Fruit fly (Drosophila melanogaster) whole organism, wandering third instar larva: Measurements from ENCODE around the gene CG32079.

ENCODE experiments used
- Abd-B ChIP-seq: fragments of >200 bp; optimal IDR thresholded peaks from 2 replicates; lab custom pipeline; 2017; ENCODE audit warnings: missing biosample characterization, missing genetic modification characterization
- CG32264 ChIP-seq: fragments of 200-800 bp; sonication (Bioruptor generic); optimal IDR thresholded peaks from 2 replicates; lab custom pipeline; 2016; ENCODE audit warnings: missing biosample characterization, missing genetic modification characterization
- CG9705 ChIP-seq: fragments of 200-800 bp; sonication (Bioruptor generic); optimal IDR thresholded peaks from 2 replicates; lab custom pipeline; 2018; ENCODE audit warnings: missing biosample characterization, mild to moderate bottlenecking, missing genetic modification characterization
- Dfd ChIP-seq: fragments of >200 bp; optimal IDR thresholded peaks from 2 replicates; lab custom pipeline; 2017; ENCODE audit warnings: missing biosample characterization, missing genetic modification characterization
- Dif ChIP-seq: fragments of 200-275, 200-300 bp; sonication (Bioruptor generic); optimal IDR thresholded peaks from 2 replicates; lab custom pipeline; 2018; ENCODE audit warnings: missing biosample characterization, missing genetic modification characterization; ENCODE audit not compliant: partially characterized antibody
- GATAd ChIP-seq: sonication (Bioruptor generic); optimal IDR thresholded peaks from 2 replicates; lab custom pipeline; 2016; ENCODE audit warnings: missing biosample characterization, missing genetic modification characterization
- Hr83 ChIP-seq: fragments of 200-300 bp; sonication (Bioruptor generic); optimal IDR thresholded peaks from 2 replicates; lab custom pipeline; 2016; ENCODE audit warnings: missing biosample characterization, mild to moderate bottlenecking, missing genetic modification characterization, moderate library complexity; ENCODE audit not compliant: poor library complexity, severe bottlenecking
- Jra ChIP-seq: sonication (Bioruptor generic); optimal IDR thresholded peaks from 2 replicates; lab custom pipeline; 2016; ENCODE audit warnings: missing biosample characterization, missing genetic modification characterization
- Mio ChIP-seq: sonication (Bioruptor generic); optimal IDR thresholded peaks from 2 replicates; lab custom pipeline; 2016; ENCODE audit warnings: missing biosample characterization, missing genetic modification characterization
- Myc ChIP-seq: fragments of >200 bp; optimal IDR thresholded peaks from 2 replicates; lab custom pipeline; 2017
- N ChIP-seq: fragments of >200 bp; optimal IDR thresholded peaks from 2 replicates; lab custom pipeline; 2018; ENCODE audit warnings: missing biosample characterization, missing external identifiers, missing genetic modification characterization
- Rel ChIP-seq, 2 experiments: fragments of 200-800 bp; sonication (Bioruptor generic) in 1 of 2; optimal IDR thresholded peaks; 2 replicates in 1 of 2; 3 replicates in 1 of 2; lab custom pipeline; 2016 to 2019; ENCODE audit warnings: mild to moderate bottlenecking in 2 of 2, missing biosample characterization in 2 of 2, missing genetic modification characterization in 2 of 2, moderate library complexity in 1 of 2
- Sp1 ChIP-seq: fragments of 200-800 bp; sonication (Bioruptor generic); optimal IDR thresholded peaks from 3 replicates; lab custom pipeline; 2019; ENCODE audit warnings: missing biosample characterization, mild to moderate bottlenecking, missing genetic modification characterization, moderate library complexity
- Vsx2 ChIP-seq: fragments of 200-300, 225-300 bp; sonication (Bioruptor generic); optimal IDR thresholded peaks from 2 replicates; lab custom pipeline; 2018; ENCODE audit warnings: missing biosample characterization, missing genetic modification characterization; ENCODE audit not compliant: partially characterized antibody
- br ChIP-seq: fragments of 200-800 bp; sonication (Bioruptor generic); optimal IDR thresholded peaks from 2 replicates; lab custom pipeline; 2016; ENCODE audit warnings: missing biosample characterization, missing genetic modification characterization
- brk ChIP-seq: fragments of 200-800 bp; sonication (Bioruptor generic); optimal IDR thresholded peaks from 2 replicates; lab custom pipeline; 2016; ENCODE audit warnings: missing biosample characterization, mild to moderate bottlenecking, missing genetic modification characterization
- dmrt93B ChIP-seq: fragments of 200-800 bp; sonication (Bioruptor generic); optimal IDR thresholded peaks from 2 replicates; lab custom pipeline; 2018; ENCODE audit warnings: missing biosample characterization, mild to moderate bottlenecking, missing genetic modification characterization
- dsf ChIP-seq: sonication (Bioruptor generic); optimal IDR thresholded peaks from 2 replicates; lab custom pipeline; 2016; ENCODE audit warnings: missing biosample characterization, missing genetic modification characterization, borderline replicate concordance
- ey ChIP-seq: fragments of 200-800 bp; sonication (Bioruptor generic); optimal IDR thresholded peaks from 2 replicates; lab custom pipeline; 2016; ENCODE audit warnings: missing biosample characterization, missing genetic modification characterization
- fru ChIP-seq: fragments of 200-800 bp; sonication (Bioruptor generic); optimal IDR thresholded peaks from 3 replicates; lab custom pipeline; 2016; ENCODE audit warnings: missing biosample characterization, mild to moderate bottlenecking, missing genetic modification characterization
- h ChIP-seq: fragments of 200-800 bp; sonication (Bioruptor generic); optimal IDR thresholded peaks from 3 replicates; lab custom pipeline; 2016; ENCODE audit warnings: missing biosample characterization, mild to moderate bottlenecking, missing genetic modification characterization
- jim ChIP-seq: fragments of 175-275, 200-325 bp; sonication (Bioruptor generic); optimal IDR thresholded peaks from 2 replicates; lab custom pipeline; 2016; ENCODE audit warnings: missing biosample characterization, mild to moderate bottlenecking, missing genetic modification characterization
- pan ChIP-seq: fragments of >200 bp; optimal IDR thresholded peaks from 2 replicates; lab custom pipeline; 2017
- sage ChIP-seq: fragments of 200-800 bp; sonication (Bioruptor generic); optimal IDR thresholded peaks from 2 replicates; lab custom pipeline; 2016; ENCODE audit warnings: missing biosample characterization, mild to moderate bottlenecking, missing genetic modification characterization
- sv ChIP-seq: fragments of 200-800 bp; sonication (Bioruptor generic); optimal IDR thresholded peaks from 3 replicates; lab custom pipeline; 2016; ENCODE audit warnings: missing biosample characterization, missing genetic modification characterization
- tai ChIP-seq: sonication (Bioruptor generic); optimal IDR thresholded peaks from 2 replicates; lab custom pipeline; 2016; ENCODE audit warnings: missing biosample characterization, missing genetic modification characterization
- usp ChIP-seq: fragments of >200 bp; optimal IDR thresholded peaks from 2 replicates; lab custom pipeline; 2017; ENCODE audit warnings: missing biosample characterization, missing genetic modification characterization
- woc ChIP-seq: sonication (Bioruptor generic); optimal IDR thresholded peaks from 2 replicates; lab custom pipeline; 2016; ENCODE audit warnings: missing biosample characterization, mild to moderate bottlenecking, missing genetic modification characterization

CG32079 gene

dm6 chr3L:10977438-10977837 is 47.9 kb upstream of the CG32079 start (continued):
- TF ChIP-seq Hr83 (GFP tag; lab: Kevin White, UChicago) (no peak), pan (no peak), sage (peak; percentile 64)

dm6 chr3L:10984557-10984956 is 40.8 kb upstream of the CG32079 start:
- TF ChIP-seq Dfd (GFP tag; lab: Kevin White, UChicago) = peak; percentile 91
- TF ChIP-seq jim (GFP tag; lab: Kevin White, UChicago) = no peak

dm6 chr3L:10985592-10985991 is 39.8 kb upstream of the CG32079 start:
- TF ChIP-seq tai (no peak), Rel (GFP tag; optimal IDR thresholded peaks at IDR 0.05; lab: Kevin White, UChicago) (no peak), Rel (tag; optimal IDR thresholded peaks at IDR 0.05; lab: Kevin White, UChicago) (no peak), GATAd (GFP tag; lab: Kevin White, UChicago) (no peak), pan (no peak)

dm6 chr3L:10986613-10987012 is 38.7 kb upstream of the CG32079 start:
- TF ChIP-seq N (GFP tag; lab: Kevin White, UChicago) = no peak
- TF ChIP-seq dmrt93B = no peak
- TF ChIP-seq CG32264 (GFP tag; lab: Kevin White, UChicago) = no peak
- TF ChIP-seq brk = no peak
- TF ChIP-seq ey (GFP tag; lab: Kevin White, UChicago) = no peak

- TF ChIP-seq Jra (GFP tag; lab: Kevin White, UChicago) (no peak), Hr83 (GFP tag; lab: Kevin White, UChicago) (no peak), Mio (GFP tag; lab: Kevin White, UChicago) (no peak), brk (no peak), sage (no peak), fru (GFP tag; lab: Kevin White, UChicago) (no peak), N (GFP tag; lab: Kevin White, UChicago) (no peak), pan (no peak), CG9705 (GFP tag; lab: Kevin White, UChicago) (no peak), woc (GFP tag; lab: Kevin White, UChicago) (no peak), Sp1 (GFP tag; lab: Kevin White, UChicago) (no peak), Myc (lab: Kevin White, UChicago) (no peak), GATAd (GFP tag; lab: Kevin White, UChicago) (no peak), h (no peak), dsf (GFP tag; lab: Kevin White, UChicago) (no peak)
These were observed 36.8 kb upstream of the CG32079 start for dm6 chr3L:10988559-10988958.

dm6 chr3L:10989305-10989704 is 36.1 kb upstream of the CG32079 start:
- TF ChIP-seq ey (GFP tag; lab: Kevin White, UChicago) (no peak), woc (GFP tag; lab: Kevin White, UChicago) (no peak), CG32264 (GFP tag; lab: Kevin White, UChicago) (no peak), Dif (GFP tag; lab: Kevin White, UChicago) (no peak)

- TF ChIP-seq Dif (GFP tag; lab: Kevin White, UChicago) (no peak), usp (no peak), br (GFP tag; lab: Kevin White, UChicago) (no peak), Rel (GFP tag; optimal IDR thresholded peaks at IDR 0.05; lab: Kevin White, UChicago) (no peak), Rel (tag; optimal IDR thresholded peaks at IDR 0.05; lab: Kevin White, UChicago) (no peak), Dfd (GFP tag; lab: Kevin White, UChicago) (no peak), dsf (GFP tag; lab: Kevin White, UChicago) (no peak), sv (GFP tag; lab: Kevin White, UChicago) (no peak), CG32264 (GFP tag; lab: Kevin White, UChicago) (no peak), brk (no peak), Mio (GFP tag; lab: Kevin White, UChicago) (no peak), Jra (GFP tag; lab: Kevin White, UChicago) (no peak), Abd-B (GFP tag; lab: Kevin White, UChicago) (no peak), Sp1 (GFP tag; lab: Kevin White, UChicago) (no peak), fru (GFP tag; lab: Kevin White, UChicago) (no peak), Vsx2 (GFP tag; lab: Kevin White, UChicago) (no peak), Hr83 (GFP tag; lab: Kevin White, UChicago) (no peak), Myc (lab: Kevin White, UChicago) (no peak)
These were observed 35.5 kb upstream of the CG32079 start for dm6 chr3L:10989873-10990272.
